Worm (Caenorhabditis elegans) whole organism, L4 larva: ENCODE data around the gene ugt-34.

Source experiments
- Y105C5A.15 ChIP-seq: fragments of 200-800 bp; sonication (Bioruptor generic); IDR thresholded peaks from 2 replicates; pipeline ENCODE4 v1.3.6; 2022; ENCODE audit warnings: missing genetic modification characterization, missing compliant biosample characterization
- dmd-6 ChIP-seq: fragments of 200-800 bp; sonication (Bioruptor generic); IDR thresholded peaks from 2 replicates; pipeline ENCODE4 v1.3.6; 2022; ENCODE audit warnings: missing genetic modification reagents, missing genetic modification characterization, missing compliant biosample characterization
- lin-39 ChIP-seq: fragments of 150-350 bp; optimal IDR thresholded peaks from 2 replicates; lab custom pipeline; 2014; ENCODE audit warnings: missing biosample characterization, missing genetic modification reagents, missing genetic modification characterization
- lir-3 ChIP-seq: sonication (generic microtip); optimal IDR thresholded peaks from 2 replicates; lab custom pipeline; 2016; ENCODE audit warnings: mild to moderate bottlenecking, missing genetic modification characterization, missing compliant biosample characterization
- mes-2 ChIP-seq: sonication (generic microtip); optimal IDR thresholded peaks from 2 replicates; lab custom pipeline; 2016; ENCODE audit warnings: missing genotype, mild to moderate bottlenecking, missing genetic modification characterization, missing compliant biosample characterization; ENCODE audit not compliant: poor library complexity, severe bottlenecking
- nhr-76 ChIP-seq: fragments of 150-350 bp; optimal IDR thresholded peaks from 2 replicates; lab custom pipeline; 2014; ENCODE audit warnings: missing biosample characterization, missing genetic modification characterization
- pha-4 ChIP-seq, 2 experiments: fragments of 150-350 bp in 1 of 2; fragments of 200-800 bp in 1 of 2; sonication (Bioruptor generic) in 1 of 2; IDR thresholded peaks in 1 of 2; optimal IDR thresholded peaks in 1 of 2; 2 replicates each; pipeline versions ENCODE4 v1.3.6 to Lab custom; 2014 to 2022; ENCODE audit warnings: missing genetic modification characterization in 2 of 2, missing genetic modification reagents in 2 of 2, missing biosample characterization in 1 of 2, missing compliant biosample characterization in 1 of 2
- unc-130 ChIP-seq: sonication (generic microtip); optimal IDR thresholded peaks from 2 replicates; lab custom pipeline; 2016; ENCODE audit warnings: missing genetic modification reagents, missing genetic modification characterization, missing compliant biosample characterization
- unc-39 ChIP-seq: sonication (generic microtip); optimal IDR thresholded peaks from 2 replicates; lab custom pipeline; 2017; ENCODE audit warnings: missing biosample characterization, missing genetic modification characterization
- unc-62 ChIP-seq, 3 experiments: fragments of 150-350 bp in 1 of 3; sonication (generic microtip); optimal IDR thresholded peaks in 2 of 3; peaks in 1 of 3; 1 replicate in 1 of 3; 2 replicates in 2 of 3; lab custom pipeline; 2014 to 2017; ENCODE audit warnings: missing biosample characterization in 3 of 3, missing genetic modification characterization in 3 of 3, missing genetic modification reagents in 3 of 3, missing genotype in 1 of 3
- vab-7 ChIP-seq: fragments of 200-800 bp; sonication (Bioruptor generic); IDR thresholded peaks from 2 replicates; pipeline ENCODE4 v1.3.6; 2022; ENCODE audit warnings: missing genetic modification reagents, missing genetic modification characterization, missing compliant biosample characterization
- zag-1 ChIP-seq: fragments of 150-350 bp; optimal IDR thresholded peaks from 2 replicates; lab custom pipeline; 2014; ENCODE audit warnings: missing biosample characterization, missing genetic modification characterization

- TF ChIP-seq Y105C5A.15 (GFP tag; lab: Robert Waterston, UW) (no peak), mes-2 (tag; lab: Kevin White, UChicago) (no peak), pha-4 (GFP tag; IDR thresholded peaks at IDR 0.05; lab: Robert Waterston, UW) (no peak), pha-4 (tag; optimal IDR thresholded peaks at IDR 0.05; lab: Kevin White, UChicago) (no peak), nhr-76 (tag; lab: Kevin White, UChicago) (no peak), lin-39 (tag; lab: Kevin White, UChicago) (no peak), dmd-6 (no peak), unc-39 (tag; lab: Kevin White, UChicago) (no peak), unc-62 (GFP tag; optimal IDR thresholded peaks at IDR 0.05 in 1 of 2; lab: Kevin White, UChicago) (no peak), unc-62 (tag; optimal IDR thresholded peaks at IDR 0.05; lab: Kevin White, UChicago) (no peak), vab-7 (GFP tag; lab: Robert Waterston, UW) (no peak), unc-130 (GFP tag; lab: Kevin White, UChicago) (no peak), zag-1 (tag; lab: Kevin White, UChicago) (no peak), lir-3 (no peak)
These were observed 10.5 kb upstream of the ugt-34 start, which contains the start of gene twk-12 for ce11 chrV:10667284-10667683.
